Worm (Caenorhabditis elegans): Measurements from ENCODE around the gene mig-21.

DNA sequence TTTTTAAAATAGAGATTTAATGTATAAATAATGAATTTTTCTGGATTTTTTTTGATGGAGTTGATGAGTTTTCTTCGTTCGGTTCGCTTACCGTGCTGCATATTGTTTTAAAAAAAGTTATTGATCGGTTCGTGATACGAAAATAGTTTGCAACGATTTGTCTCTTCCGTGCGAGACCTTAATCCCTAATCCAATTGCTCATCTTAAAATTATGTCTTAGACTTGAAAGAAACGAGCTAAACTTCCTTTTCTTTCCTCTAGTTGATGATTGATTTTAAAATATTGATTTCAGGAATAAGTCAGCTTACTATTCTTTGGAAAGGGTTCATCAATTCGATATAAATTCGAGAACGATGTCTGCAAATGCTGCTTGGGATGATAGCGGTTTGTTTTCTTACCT, 30.2 kb upstream of the mig-21 start, which contains the start of gene C28H8.3:
- no peak for TF ChIP-seq nhr-19 (GFP tag; conservative IDR thresholded peaks at IDR 0.05)
- no peak for TF ChIP-seq skn-1 (tag; optimal IDR thresholded peaks at IDR 0.05)
- TF ChIP-seq mab-9 (GFP tag; IDR thresholded peaks at IDR 0.05) = no peak
- no peak for TF ChIP-seq dpl-1 (GFP tag; optimal IDR thresholded peaks at IDR 0.05)
- TF ChIP-seq hlh-4 (tag; optimal IDR thresholded peaks at IDR 0.05) = no peak
- no peak for TF ChIP-seq zag-1 (tag; optimal IDR thresholded peaks at IDR 0.05)
- TF ChIP-seq rnt-1 (tag; optimal IDR thresholded peaks at IDR 0.05) = no peak
- no peak for TF ChIP-seq nhr-237 (tag; optimal IDR thresholded peaks at IDR 0.05)
- TF ChIP-seq ceh-63 (GFP tag; optimal IDR thresholded peaks at IDR 0.05) = no peak
- no peak for TF ChIP-seq pag-3 (tag; optimal IDR thresholded peaks at IDR 0.05; ENCODE audit: borderline replicate concordance, insufficient read depth)
- no peak for TF ChIP-seq nhr-28 (tag; optimal IDR thresholded peaks at IDR 0.05)
- TF ChIP-seq sptf-1 (tag; optimal IDR thresholded peaks at IDR 0.05) = no peak
- TF ChIP-seq swsn-7 (tag; optimal IDR thresholded peaks at IDR 0.05) = no peak
- TF ChIP-seq elt-3 (tag; optimal IDR thresholded peaks at IDR 0.05) = no peak
